Worm (Caenorhabditis elegans): ENCODE results near the gene ldh-1.

ce11 chrII:11751615-11752174 is 27.7 kb downstream of the ldh-1 start:
- no peak for TF ChIP-seq dao-5 (tag; optimal IDR thresholded peaks at IDR 0.05)
- TF ChIP-seq him-1 (tag; optimal IDR thresholded peaks at IDR 0.05): peak; percentile 76

Measured in whole organism, L4/young adult.